Fruit fly (Drosophila melanogaster): Measurements from ENCODE around the gene osp.

dm6 chr2L:14552819-14553218 lies 136.3 kb downstream of the osp start:
- TF ChIP-seq CTCF (optimal IDR thresholded peaks at IDR 0.05) (no peak), CG8478 (optimal IDR thresholded peaks at IDR 0.05) (no peak)
